Worm (Caenorhabditis elegans) whole organism, L1 larva: ENCODE data around the gene F49C12.3.
A peak's percentile ranks its signal among the peaks of the same experiment; 100 is the strongest.

Experiments
- dsc-1 ChIP-seq: sonication (generic microtip); optimal IDR thresholded peaks from 2 replicates; lab custom pipeline; 2016; ENCODE audit warnings: mild to moderate bottlenecking, missing genetic modification characterization, missing compliant biosample characterization
- efl-1 ChIP-seq, 4 experiments: fragments of 150-350 bp; optimal IDR thresholded peaks in 3 of 4; peaks in 1 of 4; 1 replicate in 1 of 4; 2 replicates in 3 of 4; lab custom pipeline; 2014; ENCODE audit warnings: missing biosample characterization in 2 of 4, missing genetic modification characterization in 2 of 4, missing genetic modification reagents in 2 of 4
- ets-5 ChIP-seq: fragments of 200-800 bp; sonication (Bioruptor generic); IDR thresholded peaks from 2 replicates; pipeline ENCODE4 v1.3.6; 2022; ENCODE audit warnings: missing genetic modification characterization, missing compliant biosample characterization
- grh-1 ChIP-seq: fragments of 200-800 bp; sonication (Bioruptor generic); IDR thresholded peaks from 2 replicates; pipeline ENCODE4 v1.3.6; 2022; ENCODE audit warnings: missing genetic modification reagents, missing genetic modification characterization, missing compliant biosample characterization
- lin-13 ChIP-seq: fragments of 150-350 bp; optimal IDR thresholded peaks from 2 replicates; lab custom pipeline; 2014; ENCODE audit warnings: missing biosample characterization, missing genetic modification reagents, missing genetic modification characterization
- unc-86 ChIP-seq: sonication (generic microtip); optimal IDR thresholded peaks from 2 replicates; lab custom pipeline; 2016; ENCODE audit warnings: missing genetic modification characterization, missing compliant biosample characterization

Gene F49C12.3

ce11 chrIV:9343102-9343599 is 42.9 kb downstream of the F49C12.3 start, which contains the start of gene pigc-1:
Gene pigc-1, minus strand, starts transcription at chrIV:9343152.
- no peak for TF ChIP-seq grh-1
- no peak for TF ChIP-seq efl-1 (optimal IDR thresholded peaks at IDR 0.05; lab: Kevin White, UChicago)
- peak in 1 of 2 experiments; percentile 16 for TF ChIP-seq efl-1 (GFP tag; optimal IDR thresholded peaks at IDR 0.05 in 1 of 2; lab: Kevin White, UChicago)
- TF ChIP-seq lin-13 (GFP tag; lab: Kevin White, UChicago) = no peak
- TF ChIP-seq ets-5 (GFP tag; lab: Robert Waterston, UW) = no peak
- TF ChIP-seq dsc-1 (tag; lab: Kevin White, UChicago) = no peak
- TF ChIP-seq unc-86 (tag; lab: Kevin White, UChicago) = no peak
- TF ChIP-seq, all 84 proteins: peak for 1
